Worm (Caenorhabditis elegans) whole organism, young adult: ENCODE data around the gene F09G2.8.
A peak's percentile ranks its signal among the peaks of the same experiment; 100 is the strongest.

Experiments
- B0035.1 ChIP-seq: sonication (generic microtip); optimal IDR thresholded peaks from 2 replicates; lab custom pipeline; 2016; ENCODE audit warnings: missing genetic modification characterization, mild to moderate bottlenecking, missing compliant biosample characterization, missing genotype, missing genetic modification reagents
- B0336.3 ChIP-seq: fragments of 200-800 bp; sonication (Bioruptor generic); IDR thresholded peaks from 2 replicates; pipeline ENCODE4 v1.3.6; 2022; ENCODE audit warnings: missing genetic modification characterization, missing compliant biosample characterization
- F33H1.4 ChIP-seq: fragments of 200-800 bp; sonication (Bioruptor generic); IDR thresholded peaks from 2 replicates; pipeline ENCODE4 v1.3.6; 2022; ENCODE audit warnings: missing genetic modification reagents, missing genetic modification characterization, missing compliant biosample characterization
- F52B5.7 ChIP-seq: sonication (generic microtip); optimal IDR thresholded peaks from 2 replicates; lab custom pipeline; 2016; ENCODE audit warnings: mild to moderate bottlenecking, missing genetic modification characterization, missing compliant biosample characterization
- K12H6.12 ChIP-seq: fragments of 200-800 bp; sonication (Bioruptor generic); optimal IDR thresholded peaks from 2 replicates; lab custom pipeline; 2018; ENCODE audit warnings: mild to moderate bottlenecking, missing genetic modification characterization, missing compliant biosample characterization
- T07F8.4 ChIP-seq: sonication (generic microtip); optimal IDR thresholded peaks from 2 replicates; lab custom pipeline; 2016; ENCODE audit warnings: mild to moderate bottlenecking, missing genetic modification characterization, moderate library complexity, missing compliant biosample characterization
- Y53F4B.3 ChIP-seq: fragments of 200-800 bp; sonication (Bioruptor generic); IDR thresholded peaks from 2 replicates; pipeline ENCODE4 v1.3.6; 2022; ENCODE audit warnings: missing genetic modification reagents, missing genetic modification characterization, missing compliant biosample characterization
- Y53G8AR.9 ChIP-seq: fragments of 200-800 bp; sonication (Bioruptor generic); conservative IDR thresholded peaks from 2 replicates; pipeline ENCODE4 v1.3.6; 2022; ENCODE audit warnings: missing genetic modification reagents, missing genetic modification characterization, missing compliant biosample characterization
- ZK185.1 ChIP-seq: sonication (generic microtip); optimal IDR thresholded peaks from 2 replicates; lab custom pipeline; 2016; ENCODE audit warnings: mild to moderate bottlenecking, missing genetic modification characterization, missing compliant biosample characterization; ENCODE audit not compliant: poor library complexity, severe bottlenecking
- ama-1 ChIP-seq, 3 experiments: fragments of 150-350 bp in 1 of 3; sonication (generic microtip) in 2 of 3; optimal IDR thresholded peaks; 2 replicates each; lab custom pipeline; 2014 to 2018; ENCODE audit warnings: missing biosample characterization in 2 of 3, missing genetic modification characterization in 2 of 3, missing genetic modification reagents in 2 of 3
- attf-5 ChIP-seq: fragments of 200-800 bp; sonication (Bioruptor generic); optimal IDR thresholded peaks from 2 replicates; lab custom pipeline; 2018; ENCODE audit warnings: mild to moderate bottlenecking, missing genetic modification characterization, missing compliant biosample characterization
- attf-6 ChIP-seq: fragments of 200-800 bp; sonication (Bioruptor generic); IDR thresholded peaks from 2 replicates; pipeline ENCODE4 v1.3.6; 2022; ENCODE audit warnings: missing genetic modification reagents, missing genetic modification characterization, missing compliant biosample characterization
- cebp-1 ChIP-seq, 2 experiments: fragments of 200-800 bp in 1 of 2; sonication (Bioruptor generic) in 1 of 2; sonication (generic microtip) in 1 of 2; IDR thresholded peaks in 1 of 2; optimal IDR thresholded peaks in 1 of 2; 2 replicates each; pipeline versions ENCODE4 v1.3.6 to Lab custom; 2017 to 2022; ENCODE audit warnings: missing compliant biosample characterization in 2 of 2, missing genetic modification characterization in 2 of 2, mild to moderate bottlenecking in 1 of 2, missing genetic modification reagents in 1 of 2, moderate library complexity in 1 of 2
- ceh-40 ChIP-seq: fragments of 200-800 bp; sonication (Bioruptor generic); IDR thresholded peaks from 2 replicates; pipeline ENCODE4 v1.3.6; 2022; ENCODE audit warnings: missing genetic modification characterization, missing compliant biosample characterization
- ceh-79 ChIP-seq: sonication (generic microtip); optimal IDR thresholded peaks from 2 replicates; lab custom pipeline; 2017; ENCODE audit warnings: mild to moderate bottlenecking, missing genetic modification characterization, missing compliant biosample characterization
- chd-7 ChIP-seq: sonication (generic microtip); optimal IDR thresholded peaks from 2 replicates; lab custom pipeline; 2016; ENCODE audit warnings: mild to moderate bottlenecking, missing genetic modification characterization, moderate library complexity, missing compliant biosample characterization
- egl-44 ChIP-seq: fragments of 200-800 bp; sonication (Bioruptor generic); IDR thresholded peaks from 2 replicates; pipeline ENCODE4 v1.3.6; 2022; ENCODE audit warnings: missing genetic modification reagents, missing genetic modification characterization, missing compliant biosample characterization
- hlh-26 ChIP-seq: fragments of 200-800 bp; sonication (Bioruptor generic); conservative IDR thresholded peaks from 2 replicates; pipeline ENCODE4 v1.3.6; 2022; ENCODE audit warnings: missing genetic modification reagents, missing genetic modification characterization, missing compliant biosample characterization
- hmg-20 ChIP-seq: fragments of 200-800 bp; sonication (Bioruptor generic); IDR thresholded peaks from 2 replicates; pipeline ENCODE4 v1.3.6; 2022; ENCODE audit warnings: missing genetic modification reagents, missing genetic modification characterization, missing compliant biosample characterization
- hrde-1 ChIP-seq: sonication (generic microtip); optimal IDR thresholded peaks from 2 replicates; lab custom pipeline; 2016; ENCODE audit warnings: missing genetic modification characterization, mild to moderate bottlenecking, missing compliant biosample characterization, moderate library complexity, missing genotype, missing genetic modification reagents, borderline replicate concordance
- lin-26 ChIP-seq: fragments of 200-800 bp; sonication (Bioruptor generic); IDR thresholded peaks from 2 replicates; pipeline ENCODE4 v1.3.6; 2022; ENCODE audit warnings: missing genetic modification reagents, missing genetic modification characterization, missing compliant biosample characterization
- lin-35 ChIP-seq, 3 experiments: fragments of 150-350 bp in 2 of 3; sonication (generic microtip) in 1 of 3; optimal IDR thresholded peaks; 2 replicates each; lab custom pipeline; 2014 to 2018; ENCODE audit warnings: missing biosample characterization in 3 of 3, missing genetic modification characterization in 3 of 3, missing genetic modification reagents in 3 of 3
- lin-40 ChIP-seq: sonication (generic microtip); optimal IDR thresholded peaks from 2 replicates; lab custom pipeline; 2016; ENCODE audit warnings: missing genetic modification characterization, mild to moderate bottlenecking, missing compliant biosample characterization, missing genotype, missing genetic modification reagents
- lsl-1 ChIP-seq: fragments of 200-800 bp; sonication (Bioruptor generic); optimal IDR thresholded peaks from 2 replicates; lab custom pipeline; 2018; ENCODE audit warnings: mild to moderate bottlenecking, missing genetic modification characterization, moderate library complexity, missing compliant biosample characterization
- madf-3 ChIP-seq: fragments of 200-800 bp; sonication (Bioruptor generic); IDR thresholded peaks from 2 replicates; pipeline ENCODE4 v1.3.6; 2022; ENCODE audit warnings: missing genetic modification reagents, missing genetic modification characterization, missing compliant biosample characterization
- nfyb-1 ChIP-seq: fragments of 200-800 bp; sonication (Bioruptor generic); IDR thresholded peaks from 2 replicates; pipeline ENCODE4 v1.3.6; 2022; ENCODE audit warnings: missing genetic modification reagents, missing genetic modification characterization, missing compliant biosample characterization
- nhr-80 ChIP-seq: sonication (generic microtip); optimal IDR thresholded peaks from 2 replicates; lab custom pipeline; 2016; ENCODE audit warnings: missing genetic modification characterization, missing compliant biosample characterization
- nhr-90 ChIP-seq: sonication (generic microtip); optimal IDR thresholded peaks from 2 replicates; lab custom pipeline; 2016; ENCODE audit warnings: missing genotype, mild to moderate bottlenecking, missing genetic modification characterization, missing compliant biosample characterization
- pbrm-1 ChIP-seq: fragments of 200-800 bp; sonication (Bioruptor generic); IDR thresholded peaks from 2 replicates; pipeline ENCODE4 v1.3.6; 2022; ENCODE audit warnings: missing genetic modification reagents, missing genetic modification characterization, missing compliant biosample characterization
- rec-8 ChIP-seq, 2 experiments: sonication (generic microtip); optimal IDR thresholded peaks; 2 replicates each; lab custom pipeline; 2016; ENCODE audit warnings: mild to moderate bottlenecking in 2 of 2, missing genetic modification characterization in 2 of 2, missing genetic modification reagents in 2 of 2, missing genotype in 2 of 2, missing biosample characterization in 1 of 2, missing compliant biosample characterization in 1 of 2, moderate library complexity in 1 of 2
- sea-2 ChIP-seq: fragments of 200-800 bp; sonication (Bioruptor generic); IDR thresholded peaks from 2 replicates; pipeline ENCODE4 v1.3.6; 2022; ENCODE audit warnings: missing genetic modification characterization, missing compliant biosample characterization
- snpc-1.1 ChIP-seq: sonication (generic microtip); optimal IDR thresholded peaks from 2 replicates; lab custom pipeline; 2017; ENCODE audit warnings: missing genetic modification characterization, mild to moderate bottlenecking, missing compliant biosample characterization, antibody characterized with exemption, moderate library complexity, missing genotype, missing genetic modification reagents; ENCODE audit not compliant: insufficient read depth
- snpc-3.4 ChIP-seq: sonication (generic microtip); optimal IDR thresholded peaks from 2 replicates; lab custom pipeline; 2017; ENCODE audit warnings: missing genetic modification characterization, mild to moderate bottlenecking, missing compliant biosample characterization, antibody characterized with exemption, moderate library complexity, missing genotype, missing genetic modification reagents
- snpc-4 ChIP-seq, 5 experiments: fragments of 150-350 bp in 1 of 5; sonication (generic microtip) in 4 of 5; optimal IDR thresholded peaks; 2 replicates each; lab custom pipeline; 2014 to 2018; ENCODE audit warnings: missing genetic modification characterization in 5 of 5, missing biosample characterization in 3 of 5, antibody characterized with exemption in 2 of 5, mild to moderate bottlenecking in 2 of 5, missing compliant biosample characterization in 2 of 5, missing genotype in 2 of 5, moderate library complexity in 2 of 5, missing genetic modification reagents in 1 of 5
- sptf-2 ChIP-seq: fragments of 200-800 bp; sonication (Bioruptor generic); optimal IDR thresholded peaks from 2 replicates; lab custom pipeline; 2018; ENCODE audit warnings: mild to moderate bottlenecking, missing genetic modification characterization, missing compliant biosample characterization
- tlf-1 ChIP-seq: fragments of 200-800 bp; sonication (Bioruptor generic); optimal IDR thresholded peaks from 2 replicates; lab custom pipeline; 2018; ENCODE audit warnings: mild to moderate bottlenecking, missing genetic modification characterization, missing compliant biosample characterization
- xnd-1 ChIP-seq: sonication (generic microtip); optimal IDR thresholded peaks from 2 replicates; lab custom pipeline; 2016; ENCODE audit warnings: missing genotype, missing genetic modification reagents, missing genetic modification characterization, missing compliant biosample characterization
- ztf-18 ChIP-seq: sonication (generic microtip); optimal IDR thresholded peaks from 2 replicates; lab custom pipeline; 2016; ENCODE audit warnings: missing genotype, mild to moderate bottlenecking, missing genetic modification characterization, missing compliant biosample characterization
- ztf-25 ChIP-seq: fragments of 200-800 bp; sonication (Bioruptor generic); IDR thresholded peaks from 2 replicates; pipeline ENCODE4 v1.3.6; 2022; ENCODE audit warnings: missing genetic modification reagents, missing genetic modification characterization, missing compliant biosample characterization

Gene F09G2.8

DNA sequence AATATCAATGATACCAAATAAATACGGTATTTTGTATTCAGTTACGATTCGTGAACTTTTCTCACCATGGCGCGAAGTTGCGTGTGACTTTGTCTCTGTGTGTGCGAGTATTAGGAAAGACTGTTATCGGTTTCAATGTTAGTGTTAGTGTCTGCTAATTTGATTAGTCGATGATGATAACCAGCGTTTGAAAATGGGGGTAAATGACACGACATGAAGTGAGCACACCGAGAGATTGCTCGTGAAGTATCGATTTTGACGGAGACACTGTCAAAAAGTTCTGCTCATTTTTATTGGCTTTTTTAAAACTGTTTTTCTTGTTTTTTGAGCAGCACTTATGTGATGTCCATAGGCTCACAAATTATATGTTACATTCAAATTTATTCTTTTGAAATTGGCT is 4.9 kb upstream of the F09G2.8 start (continued):
- TF ChIP-seq snpc-4 (GFP tag; optimal IDR thresholded peaks at IDR 0.05; lab: Kevin White, UChicago) (no peak), snpc-4 (tag; optimal IDR thresholded peaks at IDR 0.05; lab: Kevin White, UChicago) (peak in 2 of 4 experiments; percentile 6 to 46), attf-5 (GFP tag; lab: Kevin White, UChicago) (peak; percentile 41), chd-7 (tag; lab: Kevin White, UChicago) (peak; percentile 43), egl-44 (no peak), hmg-20 (0 out of 2 replicates have a peak, but pooled peaks have one; percentile 48), attf-6 (GFP tag; lab: Robert Waterston, UW) (peak; percentile 64), B0336.3 (peak; percentile 88), lin-35 (GFP tag; optimal IDR thresholded peaks at IDR 0.05; lab: Kevin White, UChicago) (no peak), ama-1 (optimal IDR thresholded peaks at IDR 0.05; lab: Kevin White, UChicago) (peak; percentile 48), ama-1 (GFP tag; optimal IDR thresholded peaks at IDR 0.05; lab: Kevin White, UChicago) (peak in 1 of 2 experiments; percentile 73), ZK185.1 (tag; lab: Kevin White, UChicago) (peak; percentile 8), nhr-90 (tag; lab: Kevin White, UChicago) (peak; percentile 22), snpc-3.4 (tag; lab: Kevin White, UChicago) (peak; percentile 6), ztf-25 (GFP tag; lab: Robert Waterston, UW) (0 out of 2 replicates have a peak, but pooled peaks have one; percentile 59), xnd-1 (peak; percentile 56), nhr-80 (tag; lab: Kevin White, UChicago) (peak; percentile 95), nfyb-1 (GFP tag; lab: Robert Waterston, UW) (peak; percentile 73; the same call in 1 of the 2 replicates), Y53F4B.3 (GFP tag; lab: Robert Waterston, UW) (no peak), madf-3 (GFP tag; lab: Robert Waterston, UW) (peak; percentile 93), F52B5.7 (tag; lab: Kevin White, UChicago) (peak; percentile 43), rec-8 (tag; optimal IDR thresholded peaks at IDR 0.05; lab: Kevin White, UChicago) (no peak), K12H6.12 (no peak), lin-40 (tag; lab: Kevin White, UChicago) (peak; percentile 29), hlh-26 (no peak), tlf-1 (GFP tag; lab: Kevin White, UChicago) (peak; percentile 71), Y53G8AR.9 (GFP tag; lab: Robert Waterston, UW) (peak; percentile 76), F33H1.4 (GFP tag; lab: Robert Waterston, UW) (0 out of 2 replicates have a peak, but pooled peaks have one; percentile 21), lin-26 (GFP tag; lab: Robert Waterston, UW) (peak; percentile 50; the same call in 1 of the 2 replicates), hrde-1 (tag; lab: Kevin White, UChicago) (peak; percentile 82), pbrm-1 (peak; percentile 39; the same call in 1 of the 2 replicates), lsl-1 (GFP tag; lab: Kevin White, UChicago) (peak; percentile 33), cebp-1 (GFP tag; IDR thresholded peaks at IDR 0.05; lab: Robert Waterston, UW) (peak; percentile 32; the same call in 1 of the 2 replicates), cebp-1 (tag; optimal IDR thresholded peaks at IDR 0.05; lab: Kevin White, UChicago) (peak; percentile 65), T07F8.4 (tag; lab: Kevin White, UChicago) (no peak), snpc-1.1 (peak; percentile 13), sea-2 (GFP tag; lab: Robert Waterston, UW) (no peak), ztf-18 (no peak), ceh-79 (tag; lab: Kevin White, UChicago) (no peak), B0035.1 (tag; lab: Kevin White, UChicago) (no peak), ceh-40 (GFP tag; lab: Robert Waterston, UW) (0 out of 2 replicates have a peak, but pooled peaks have one; percentile 45), sptf-2 (GFP tag; lab: Kevin White, UChicago) (no peak)
